Worm (Caenorhabditis elegans): Measurements from ENCODE around the gene ZK185.2.

DNA sequence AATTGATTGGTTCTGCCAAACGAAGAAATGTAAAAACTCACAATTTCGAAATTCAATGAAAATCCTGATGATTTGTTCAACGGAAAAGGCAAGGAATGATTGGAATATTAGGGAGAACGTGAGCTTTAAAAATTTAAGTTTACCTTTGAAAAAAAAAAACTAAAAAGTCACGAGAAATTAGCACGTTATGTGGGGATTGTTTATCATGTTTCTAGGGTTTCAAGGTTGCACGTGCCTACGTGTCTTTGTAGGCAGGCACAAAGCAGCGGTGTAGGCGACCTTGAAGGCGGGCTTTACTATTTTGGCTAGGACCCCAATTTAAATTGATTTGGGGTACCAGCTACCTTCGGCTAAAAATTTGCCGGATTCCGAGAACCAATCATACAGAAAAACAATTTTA, 31.0 kb downstream of the ZK185.2 start, which contains the start of gene F28E10.4:
- TF ChIP-seq ceh-9 (tag; optimal IDR thresholded peaks at IDR 0.05) (no peak), madf-2 (tag; optimal IDR thresholded peaks at IDR 0.05) (no peak)
